Fruit fly (Drosophila melanogaster) whole organism, prepupa: Measurements from ENCODE around the gene CG9452.
A peak's percentile ranks its signal among the peaks of the same experiment; 100 is the strongest.

Source experiments
- Blimp-1 ChIP-seq: fragments of 200-800 bp; sonication (Bioruptor generic); optimal IDR thresholded peaks from 3 replicates; lab custom pipeline; 2017; ENCODE audit warnings: missing biosample characterization, missing genetic modification characterization, mild to moderate bottlenecking, moderate library complexity, missing genetic modification reagents
- CG10631 ChIP-seq: fragments of 200-800 bp; sonication (Bioruptor generic); optimal IDR thresholded peaks from 2 replicates; lab custom pipeline; 2016; ENCODE audit warnings: missing biosample characterization, missing genetic modification characterization
- CG10669 ChIP-seq: fragments of 200-800 bp; sonication (Bioruptor generic); optimal IDR thresholded peaks from 3 replicates; lab custom pipeline; 2018; ENCODE audit warnings: missing biosample characterization, mild to moderate bottlenecking, missing genetic modification characterization, moderate library complexity
- CG11294 ChIP-seq: fragments of 200-800 bp; sonication (Bioruptor generic); IDR thresholded peaks from 2 replicates; pipeline ENCODE4 v1.3.6; 2022; ENCODE audit warnings: missing biosample characterization, missing genetic modification characterization
- CG11762 ChIP-seq: fragments of 200-800 bp; sonication (Bioruptor generic); optimal IDR thresholded peaks from 3 replicates; lab custom pipeline; 2016; ENCODE audit warnings: missing biosample characterization, missing genetic modification characterization; ENCODE audit not compliant: insufficient read depth
- CG11902 ChIP-seq: fragments of 200-800 bp; sonication (Bioruptor generic); optimal IDR thresholded peaks from 3 replicates; lab custom pipeline; 2016; ENCODE audit warnings: missing biosample characterization, missing genetic modification characterization
- CG15336 ChIP-seq: fragments of 200-800 bp; sonication (Bioruptor generic); IDR thresholded peaks from 2 replicates; pipeline ENCODE4 v1.3.6; 2022; ENCODE audit warnings: missing biosample characterization, missing genetic modification characterization
- CG16779 ChIP-seq: fragments of 200-800 bp; sonication (Bioruptor generic); optimal IDR thresholded peaks from 3 replicates; lab custom pipeline; 2017; ENCODE audit warnings: missing biosample characterization, mild to moderate bottlenecking, missing genetic modification characterization
- CG32006 ChIP-seq: fragments of 200-800 bp; sonication (Bioruptor generic); optimal IDR thresholded peaks from 3 replicates; lab custom pipeline; 2017; ENCODE audit warnings: missing biosample characterization, mild to moderate bottlenecking, missing genetic modification characterization
- CG4318 ChIP-seq: fragments of 200-800 bp; sonication (Bioruptor generic); optimal IDR thresholded peaks from 3 replicates; lab custom pipeline; 2017; ENCODE audit warnings: missing biosample characterization, mild to moderate bottlenecking, missing genetic modification characterization
- CG6163 ChIP-seq: fragments of 200-800 bp; sonication (Bioruptor generic); IDR thresholded peaks from 3 replicates; pipeline ENCODE4 v1.3.6; 2022; ENCODE audit warnings: missing biosample characterization, missing genetic modification characterization
- CG6792 ChIP-seq: fragments of 200-800 bp; sonication (Bioruptor generic); optimal IDR thresholded peaks from 3 replicates; lab custom pipeline; 2016; ENCODE audit warnings: missing biosample characterization, missing genetic modification characterization
- CG7368 ChIP-seq: fragments of 200-800 bp; sonication (Bioruptor generic); optimal IDR thresholded peaks from 3 replicates; lab custom pipeline; 2016; ENCODE audit warnings: missing biosample characterization, missing genetic modification characterization
- CG8119 ChIP-seq: fragments of 200-800 bp; sonication (Bioruptor generic); IDR thresholded peaks from 3 replicates; pipeline ENCODE4 v1.3.6; 2022; ENCODE audit warnings: missing biosample characterization, missing genetic modification characterization
- CG8319 ChIP-seq: fragments of 200-800 bp; sonication (Bioruptor generic); optimal IDR thresholded peaks from 3 replicates; lab custom pipeline; 2016; ENCODE audit warnings: missing biosample characterization, missing genetic modification characterization
- CG8632 ChIP-seq: fragments of 200-800 bp; sonication (Bioruptor generic); optimal IDR thresholded peaks from 3 replicates; lab custom pipeline; 2016; ENCODE audit warnings: missing biosample characterization, missing genetic modification characterization
- CG9139 ChIP-seq: fragments of 200-800 bp; sonication (Bioruptor generic); optimal IDR thresholded peaks from 3 replicates; lab custom pipeline; 2017; ENCODE audit warnings: missing biosample characterization, mild to moderate bottlenecking, missing genetic modification characterization
- Eip78C ChIP-seq: fragments of 200-800 bp; sonication (Bioruptor generic); peaks from one replicate; lab custom pipeline; 2016; ENCODE audit warnings: missing biosample characterization, missing genetic modification characterization
- Eip93F ChIP-seq: fragments of 200-800 bp; sonication (Bioruptor generic); optimal IDR thresholded peaks from 2 replicates; lab custom pipeline; 2016; ENCODE audit warnings: missing biosample characterization, mild to moderate bottlenecking, missing genetic modification characterization
- Ets21C ChIP-seq: fragments of 200-800 bp; sonication (Bioruptor generic); optimal IDR thresholded peaks from 3 replicates; lab custom pipeline; 2016; ENCODE audit warnings: missing biosample characterization, missing genetic modification characterization
- Ets96B ChIP-seq: fragments of 200-800 bp; optimal IDR thresholded peaks from 2 replicates; lab custom pipeline; 2019; ENCODE audit warnings: missing biosample characterization, mild to moderate bottlenecking, missing genetic modification characterization, moderate library complexity
- Gug ChIP-seq: fragments of 200-800 bp; sonication (Bioruptor generic); IDR thresholded peaks from 2 replicates; pipeline ENCODE4 v1.3.6; 2022; ENCODE audit warnings: missing biosample characterization, missing genetic modification characterization
- Hr38 ChIP-seq: sonication (Bioruptor generic); optimal IDR thresholded peaks from 2 replicates; lab custom pipeline; 2016; ENCODE audit warnings: missing biosample characterization, missing genetic modification characterization
- Hr39 ChIP-seq: fragments of 200-800 bp; sonication (Bioruptor generic); optimal IDR thresholded peaks from 2 replicates; lab custom pipeline; 2016; ENCODE audit warnings: missing biosample characterization, missing genetic modification characterization
- Lpt ChIP-seq: fragments of 200-800 bp; sonication (Bioruptor generic); optimal IDR thresholded peaks from 3 replicates; lab custom pipeline; 2016; ENCODE audit warnings: missing biosample characterization, missing genetic modification characterization
- Met ChIP-seq: fragments of 200-800 bp; sonication (Bioruptor generic); optimal IDR thresholded peaks from 3 replicates; lab custom pipeline; 2016; ENCODE audit warnings: missing biosample characterization, missing genetic modification characterization
- OdsH ChIP-seq: fragments of 200-800 bp; sonication (Bioruptor generic); optimal IDR thresholded peaks from 3 replicates; lab custom pipeline; 2016; ENCODE audit warnings: missing biosample characterization, missing genetic modification characterization
- Smox ChIP-seq: fragments of 200-800 bp; sonication (Bioruptor generic); optimal IDR thresholded peaks from 3 replicates; lab custom pipeline; 2016; ENCODE audit warnings: missing biosample characterization, missing genetic modification characterization
- Sox102F ChIP-seq: fragments of 200-800 bp; sonication (Bioruptor generic); optimal IDR thresholded peaks from 2 replicates; lab custom pipeline; 2016; ENCODE audit warnings: missing biosample characterization, mild to moderate bottlenecking, missing genetic modification characterization
- Sox14 ChIP-seq: fragments of 200-800 bp; sonication (Bioruptor generic); optimal IDR thresholded peaks from 3 replicates; lab custom pipeline; 2016; ENCODE audit warnings: missing biosample characterization, missing genetic modification characterization
- Sox15 ChIP-seq: fragments of 200-800 bp; sonication (Bioruptor generic); optimal IDR thresholded peaks from 3 replicates; lab custom pipeline; 2016; ENCODE audit warnings: missing biosample characterization, missing genetic modification characterization
- cyc ChIP-seq: fragments of 200-800 bp; sonication (Bioruptor generic); optimal IDR thresholded peaks from 3 replicates; lab custom pipeline; 2016; ENCODE audit warnings: missing biosample characterization, missing genetic modification characterization
- dac ChIP-seq: fragments of 200-800 bp; sonication (Bioruptor generic); optimal IDR thresholded peaks from 2 replicates; lab custom pipeline; 2017; ENCODE audit warnings: missing biosample characterization, mild to moderate bottlenecking, missing genetic modification characterization
- dsx ChIP-seq: fragments of 200-800 bp; optimal IDR thresholded peaks from 3 replicates; lab custom pipeline; 2019; ENCODE audit warnings: missing biosample characterization, mild to moderate bottlenecking, missing genetic modification characterization, moderate library complexity; ENCODE audit not compliant: poor library complexity, severe bottlenecking
- fd59A ChIP-seq: fragments of 200-800 bp; sonication (Bioruptor generic); optimal IDR thresholded peaks from 2 replicates; lab custom pipeline; 2017; ENCODE audit warnings: missing biosample characterization, mild to moderate bottlenecking, missing genetic modification characterization, missing genetic modification reagents
- fd85E ChIP-seq: fragments of 200-800 bp; sonication (Bioruptor generic); optimal IDR thresholded peaks from 3 replicates; lab custom pipeline; 2016; ENCODE audit warnings: missing biosample characterization, missing genetic modification characterization
- fkh ChIP-seq: fragments of 200-800 bp; sonication (Bioruptor generic); optimal IDR thresholded peaks from 3 replicates; lab custom pipeline; 2017; ENCODE audit warnings: missing biosample characterization, mild to moderate bottlenecking, missing genetic modification characterization, moderate library complexity
- lz ChIP-seq: fragments of 200-800 bp; sonication (Bioruptor generic); optimal IDR thresholded peaks from 3 replicates; lab custom pipeline; 2016; ENCODE audit warnings: missing biosample characterization, missing genetic modification characterization
- net ChIP-seq: fragments of 200-800 bp; sonication (Bioruptor generic); optimal IDR thresholded peaks from 3 replicates; lab custom pipeline; 2016; ENCODE audit warnings: missing biosample characterization, missing genetic modification characterization
- pdm3 ChIP-seq: fragments of 200-800 bp; sonication (Bioruptor generic); optimal IDR thresholded peaks from 3 replicates; lab custom pipeline; 2016; ENCODE audit warnings: missing biosample characterization, missing genetic modification characterization
- salr ChIP-seq, 2 experiments: fragments of 200-800 bp; sonication (Bioruptor generic); optimal IDR thresholded peaks; 3 replicates each; lab custom pipeline; 2016 to 2018; ENCODE audit warnings: missing biosample characterization in 2 of 2, missing genetic modification characterization in 2 of 2, mild to moderate bottlenecking in 1 of 2
- spab ChIP-seq: fragments of 200-800 bp; sonication (Bioruptor generic); optimal IDR thresholded peaks from 2 replicates; lab custom pipeline; 2017; ENCODE audit warnings: missing biosample characterization, mild to moderate bottlenecking, missing genetic modification characterization, missing genetic modification reagents
- svp ChIP-seq: fragments of 200-800 bp; sonication (Bioruptor generic); peaks from one replicate; lab custom pipeline; 2016; ENCODE audit warnings: missing biosample characterization, missing genetic modification characterization
- topi ChIP-seq: fragments of 200-800 bp; sonication (Bioruptor generic); optimal IDR thresholded peaks from 3 replicates; lab custom pipeline; 2016; ENCODE audit warnings: missing biosample characterization, missing genetic modification characterization
- vri ChIP-seq: fragments of 200-800 bp; sonication (Bioruptor generic); optimal IDR thresholded peaks from 3 replicates; lab custom pipeline; 2016; ENCODE audit warnings: missing biosample characterization, mild to moderate bottlenecking, missing genetic modification characterization

The CG9452 gene

DNA sequence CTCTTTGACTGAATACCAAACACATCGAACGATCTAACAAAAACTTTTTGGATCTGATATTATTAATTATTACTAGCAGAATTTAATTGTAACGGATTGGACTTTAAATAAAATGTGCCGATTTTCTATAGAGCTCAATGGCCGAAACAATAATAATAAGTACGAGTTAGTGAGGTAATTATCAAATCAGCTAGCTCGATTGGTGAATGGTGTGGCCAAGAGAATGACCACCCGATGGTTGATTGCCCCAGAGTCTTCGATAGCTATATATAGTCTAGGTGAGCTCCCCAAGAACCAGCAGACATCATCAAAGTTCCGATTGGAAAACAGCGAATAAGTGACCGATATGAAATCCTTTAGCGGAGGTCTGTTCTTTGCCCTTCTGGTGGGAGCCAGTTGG is 15.7 kb upstream of the CG9452 start, which contains the start of gene Cpr76Bb:
Gene Cpr76Bb, plus strand, starts transcription at position 301 of the 400 bp plus-strand sequence.
- TF ChIP-seq Lpt (GFP tag; lab: Kevin White, UChicago) (no peak), fd85E (GFP tag; lab: Kevin White, UChicago) (no peak), Sox102F (GFP tag; lab: Kevin White, UChicago) (no peak), CG15336 (GFP tag; lab: Robert Waterston, UW) (no peak), Ets21C (no peak), Hr39 (no peak), Eip78C (GFP tag; lab: Kevin White, UChicago) (no peak), dac (GFP tag; lab: Kevin White, UChicago) (no peak), vri (GFP tag; lab: Kevin White, UChicago) (no peak), OdsH (GFP tag; lab: Kevin White, UChicago) (no peak), lz (GFP tag; lab: Kevin White, UChicago) (no peak), Sox14 (GFP tag; lab: Kevin White, UChicago) (no peak), Hr38 (GFP tag; lab: Kevin White, UChicago) (no peak), Gug (GFP tag; lab: Robert Waterston, UW) (no peak), Eip93F (no peak), CG6163 (GFP tag; lab: Robert Waterston, UW) (no peak), CG8632 (GFP tag; lab: Kevin White, UChicago) (no peak), CG8319 (GFP tag; lab: Kevin White, UChicago) (no peak), CG7368 (no peak)

DNA sequence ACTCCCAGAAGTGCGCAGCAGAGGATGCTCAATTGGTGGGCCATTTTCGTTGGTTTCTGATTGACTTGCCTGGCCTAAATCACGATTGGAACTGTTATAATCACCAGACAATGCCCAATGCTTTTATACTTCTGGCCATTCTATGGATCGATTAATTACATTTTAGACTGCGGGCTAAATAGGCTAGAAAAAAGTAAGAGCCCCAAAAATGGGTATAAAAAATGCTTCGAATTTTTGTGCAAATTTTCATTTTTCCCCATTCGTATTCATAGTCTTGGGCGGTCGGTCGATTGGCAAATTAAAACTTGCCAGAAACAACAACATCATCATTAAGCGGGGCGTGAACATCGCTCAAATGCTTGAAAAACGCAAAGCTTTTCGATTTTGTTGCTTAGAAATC is 14.6 kb upstream of the CG9452 start, which contains the start of gene Cpr76Ba:
Gene Cpr76Ba, minus strand, starts transcription at position 101 of the 400 bp plus-strand sequence.
- TF ChIP-seq fd85E (GFP tag; lab: Kevin White, UChicago) (no peak), CG10669 (GFP tag; lab: Kevin White, UChicago) (no peak), CG11762 (GFP tag; lab: Kevin White, UChicago) (no peak), OdsH (GFP tag; lab: Kevin White, UChicago) (no peak), CG16779 (tag; lab: Kevin White, UChicago) (no peak), pdm3 (GFP tag; lab: Kevin White, UChicago) (no peak)

DNA sequence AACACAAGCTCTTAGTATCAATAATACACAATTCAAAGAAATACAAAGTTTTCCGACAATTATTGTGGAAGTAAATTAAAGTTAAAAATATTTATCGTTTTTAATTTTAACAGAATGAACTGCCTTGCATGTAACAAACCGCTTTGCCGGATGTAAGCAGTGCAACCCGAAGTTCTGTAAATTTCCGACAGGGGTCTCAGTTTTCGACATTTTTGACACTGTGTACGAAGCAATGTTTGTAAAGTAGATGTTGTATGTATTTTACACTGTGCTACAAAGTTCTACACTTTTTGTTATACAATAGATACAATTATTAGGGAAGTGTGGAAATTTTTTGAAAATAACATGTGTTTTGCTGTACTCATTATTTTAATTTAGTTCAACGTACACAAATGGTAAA is 12.9 kb upstream of the CG9452 start:
- no peak for TF ChIP-seq dsx (GFP tag; lab: Kevin White, UChicago)
- TF ChIP-seq vri (GFP tag; lab: Kevin White, UChicago) = no peak
- TF ChIP-seq Smox = peak; percentile 18
- no peak for TF ChIP-seq Ets96B (tag; lab: Kevin White, UChicago)
- peak; percentile 79 for TF ChIP-seq Eip78C (GFP tag; lab: Kevin White, UChicago)
- peak; percentile 60 for TF ChIP-seq topi (GFP tag; lab: Kevin White, UChicago)
- peak; percentile 63 for TF ChIP-seq CG11902 (GFP tag; lab: Kevin White, UChicago)
- TF ChIP-seq Sox15 (GFP tag; lab: Kevin White, UChicago) = peak; percentile 34
- TF ChIP-seq net (GFP tag; lab: Kevin White, UChicago) = peak; percentile 29
- TF ChIP-seq Blimp-1 (GFP tag; lab: Kevin White, UChicago) = no peak
- TF ChIP-seq CG11294 (GFP tag; lab: Robert Waterston, UW) = no peak
- TF ChIP-seq Met (GFP tag; lab: Kevin White, UChicago) = peak; percentile 36
- TF ChIP-seq CG8632 (GFP tag; lab: Kevin White, UChicago) = no peak
- TF ChIP-seq salr (GFP tag; optimal IDR thresholded peaks at IDR 0.05; lab: Kevin White, UChicago) = peak in 1 of 2 experiments; percentile 73
- no peak for TF ChIP-seq CG9139 (GFP tag; lab: Kevin White, UChicago)
- peak; percentile 64 for TF ChIP-seq svp (GFP tag; lab: Kevin White, UChicago)
- no peak for TF ChIP-seq fkh (GFP tag; lab: Kevin White, UChicago)
- no peak for TF ChIP-seq spab
- TF ChIP-seq CG7368 = peak; percentile 55
- peak; percentile 74 for TF ChIP-seq Hr39
- TF ChIP-seq Lpt (GFP tag; lab: Kevin White, UChicago) = no peak
- TF ChIP-seq dac (GFP tag; lab: Kevin White, UChicago) = peak; percentile 32
- peak; percentile 39 for TF ChIP-seq CG8319 (GFP tag; lab: Kevin White, UChicago)
- TF ChIP-seq CG6163 (GFP tag; lab: Robert Waterston, UW) = peak; percentile 85
- peak; percentile 82 for TF ChIP-seq cyc
- no peak for TF ChIP-seq Sox102F (GFP tag; lab: Kevin White, UChicago)
- peak; percentile 76 for TF ChIP-seq lz (GFP tag; lab: Kevin White, UChicago)
- no peak for TF ChIP-seq Gug (GFP tag; lab: Robert Waterston, UW)
- TF ChIP-seq OdsH (GFP tag; lab: Kevin White, UChicago) = peak; percentile 64
- no peak for TF ChIP-seq CG4318
- TF ChIP-seq CG6792 = peak; percentile 47
- peak; percentile 56 for TF ChIP-seq CG10631 (GFP tag; lab: Kevin White, UChicago)
- TF ChIP-seq CG15336 (GFP tag; lab: Robert Waterston, UW) = no peak
- TF ChIP-seq CG11762 (GFP tag; lab: Kevin White, UChicago) = peak; percentile 43
- no peak for TF ChIP-seq CG32006 (GFP tag; lab: Kevin White, UChicago)
- TF ChIP-seq fd59A (GFP tag; lab: Kevin White, UChicago) = no peak
- no peak for TF ChIP-seq CG8119 (GFP tag; lab: Robert Waterston, UW)
- TF ChIP-seq Ets21C = peak; percentile 27
